Fruit fly (Drosophila melanogaster) whole organism, embryonic: ENCODE data around the gene CG1463.
A peak's percentile ranks its signal among the peaks of the same experiment; 100 is the strongest.

Experiments
- C15 ChIP-seq: fragments of 200-800 bp; sonication (Bioruptor generic); IDR thresholded peaks from 3 replicates; pipeline ENCODE4 v1.3.6; 2022; ENCODE audit warnings: missing biosample characterization, missing genetic modification characterization
- CG10321 ChIP-seq: fragments of 200-800 bp; sonication (Bioruptor generic); IDR thresholded peaks from 2 replicates; pipeline ENCODE4 v1.3.6; 2022; ENCODE audit warnings: missing biosample characterization, missing genetic modification characterization
- CG11085 ChIP-seq: fragments of 200-800 bp; sonication (Bioruptor generic); IDR thresholded peaks from 2 replicates; pipeline ENCODE4 v1.3.6; 2022; ENCODE audit warnings: missing biosample characterization, missing genetic modification characterization
- CG11247 ChIP-seq: fragments of 200-800 bp; sonication (Bioruptor generic); IDR thresholded peaks from 2 replicates; pipeline ENCODE4 v1.3.6; 2022; ENCODE audit warnings: missing biosample characterization, missing genetic modification characterization
- CG12236 ChIP-seq: fragments of 200-800 bp; sonication (Bioruptor generic); optimal IDR thresholded peaks from 2 replicates; lab custom pipeline; 2016; ENCODE audit warnings: missing biosample characterization, missing genetic modification characterization
- CG12391 ChIP-seq: fragments of 200-800 bp; sonication (Bioruptor generic); optimal IDR thresholded peaks from 3 replicates; lab custom pipeline; 2018; ENCODE audit warnings: missing biosample characterization, mild to moderate bottlenecking, missing genetic modification characterization, moderate library complexity
- CG13287 ChIP-seq: fragments of 200-800 bp; sonication (Bioruptor generic); IDR thresholded peaks from 2 replicates; pipeline ENCODE4 v1.3.6; 2022; ENCODE audit warnings: missing biosample characterization, missing genetic modification characterization; ENCODE audit not compliant: partially characterized antibody
- CG13624 ChIP-seq: fragments of 200-800 bp; sonication (Bioruptor generic); optimal IDR thresholded peaks from 2 replicates; lab custom pipeline; 2016; ENCODE audit warnings: missing biosample characterization, missing genetic modification characterization
- CG1647 ChIP-seq: fragments of 200-800 bp; sonication (Bioruptor generic); optimal IDR thresholded peaks from 3 replicates; lab custom pipeline; 2016; ENCODE audit warnings: missing biosample characterization, missing genetic modification characterization
- CG16863 ChIP-seq: fragments of 200-800 bp; sonication (Bioruptor generic); optimal IDR thresholded peaks from 3 replicates; lab custom pipeline; 2016; ENCODE audit warnings: missing biosample characterization, missing genetic modification characterization
- CG18011 ChIP-seq: fragments of 200-800 bp; sonication (Bioruptor generic); optimal IDR thresholded peaks from 2 replicates; lab custom pipeline; 2017; ENCODE audit warnings: missing biosample characterization, missing genetic modification characterization, mild to moderate bottlenecking, moderate library complexity, missing genotype
- CG1832 ChIP-seq: fragments of 200-800 bp; sonication (Bioruptor generic); optimal IDR thresholded peaks from 2 replicates; lab custom pipeline; 2017; ENCODE audit warnings: missing biosample characterization, mild to moderate bottlenecking, missing genetic modification characterization, inconsistent platforms
- CG2116 ChIP-seq: fragments of 200-800 bp; sonication (Bioruptor generic); optimal IDR thresholded peaks from 3 replicates; lab custom pipeline; 2018; ENCODE audit warnings: missing biosample characterization, mild to moderate bottlenecking, missing genetic modification characterization
- CG2120 ChIP-seq: fragments of 200-800 bp; sonication (Bioruptor generic); optimal IDR thresholded peaks from 3 replicates; lab custom pipeline; 2016; ENCODE audit warnings: missing biosample characterization, missing genetic modification characterization
- CG32532 ChIP-seq: fragments of 200-800 bp; sonication (Bioruptor generic); IDR thresholded peaks from 2 replicates; pipeline ENCODE4 v1.3.6; 2022; ENCODE audit warnings: missing biosample characterization, missing genetic modification characterization
- CG32772 ChIP-seq: fragments of 200-800 bp; sonication (Bioruptor generic); IDR thresholded peaks from 2 replicates; pipeline ENCODE4 v1.3.6; 2022; ENCODE audit warnings: missing biosample characterization, missing genetic modification characterization
- CG34224 ChIP-seq: fragments of 200-800 bp; sonication (Bioruptor generic); IDR thresholded peaks from 3 replicates; pipeline ENCODE4 v1.3.6; 2022; ENCODE audit warnings: missing biosample characterization, missing genetic modification characterization; ENCODE audit not compliant: partially characterized antibody
- CG6689 ChIP-seq: fragments of 200-800 bp; sonication (Bioruptor generic); IDR thresholded peaks from 2 replicates; pipeline ENCODE4 v1.3.6; 2022; ENCODE audit warnings: missing biosample characterization, missing genetic modification characterization
- CHES-1-like ChIP-seq: fragments of 200-800 bp; sonication (Bioruptor generic); optimal IDR thresholded peaks from 2 replicates; lab custom pipeline; 2016; ENCODE audit warnings: missing biosample characterization, missing genetic modification characterization
- CTCF ChIP-seq: fragments of 200-800 bp; sonication (Bioruptor generic); optimal IDR thresholded peaks from 2 replicates; lab custom pipeline; 2017; ENCODE audit warnings: missing biosample characterization, mild to moderate bottlenecking, missing genetic modification characterization, moderate library complexity
- D19B ChIP-seq: fragments of 200-800 bp; sonication (Bioruptor generic); optimal IDR thresholded peaks from 2 replicates; lab custom pipeline; 2017; ENCODE audit warnings: missing biosample characterization, mild to moderate bottlenecking, missing genetic modification characterization
- Dip2 ChIP-seq: fragments of 200-800 bp; sonication (Bioruptor generic); IDR thresholded peaks from 2 replicates; pipeline ENCODE4 v1.3.6; 2022; ENCODE audit warnings: missing biosample characterization, missing genetic modification characterization
- E2f1 ChIP-seq: fragments of 200-800 bp; sonication (Bioruptor generic); IDR thresholded peaks from 2 replicates; pipeline ENCODE4 v1.3.6; 2022; ENCODE audit warnings: missing biosample characterization, missing genetic modification characterization
- Hmr ChIP-seq: fragments of 200-800 bp; sonication (Bioruptor generic); optimal IDR thresholded peaks from 3 replicates; lab custom pipeline; 2017; ENCODE audit warnings: mild to moderate bottlenecking, missing biosample characterization, missing genetic modification reagents, missing genetic modification characterization
- Hr39 ChIP-seq: fragments of >200 bp; optimal IDR thresholded peaks from 2 replicates; lab custom pipeline; 2017
- Hr51 ChIP-seq, 2 experiments: fragments of 200-800 bp; sonication (Bioruptor generic); optimal IDR thresholded peaks; 2 replicates in 1 of 2; 3 replicates in 1 of 2; lab custom pipeline; 2016 to 2018; ENCODE audit warnings: missing biosample characterization in 2 of 2, missing genetic modification characterization in 2 of 2, mild to moderate bottlenecking in 1 of 2, moderate library complexity in 1 of 2
- Hsf ChIP-seq: fragments of 200-800 bp; sonication (Bioruptor generic); optimal IDR thresholded peaks from 3 replicates; lab custom pipeline; 2016; ENCODE audit warnings: missing biosample characterization, missing genetic modification characterization
- Max ChIP-seq: fragments of 200-800 bp; sonication (Bioruptor generic); optimal IDR thresholded peaks from 2 replicates; lab custom pipeline; 2016; ENCODE audit warnings: missing biosample characterization, mild to moderate bottlenecking, missing genetic modification characterization
- Med ChIP-seq: fragments of 200-800 bp; sonication (Bioruptor generic); peaks from one replicate; lab custom pipeline; 2016; ENCODE audit warnings: missing biosample characterization, missing genetic modification characterization, mild to moderate bottlenecking, inconsistent platforms, moderate library complexity
- Meics ChIP-seq: fragments of 200-800 bp; sonication (Bioruptor generic); optimal IDR thresholded peaks from 2 replicates; lab custom pipeline; 2017; ENCODE audit warnings: missing biosample characterization, mild to moderate bottlenecking, missing genetic modification characterization
- Mes4 ChIP-seq: fragments of 200-800 bp; sonication (Bioruptor generic); optimal IDR thresholded peaks from 2 replicates; lab custom pipeline; 2016; ENCODE audit warnings: missing biosample characterization, missing genetic modification characterization
- Sin3A ChIP-seq: fragments of >200 bp; optimal IDR thresholded peaks from 2 replicates; lab custom pipeline; 2018
- TFAM ChIP-seq: fragments of 200-800 bp; sonication (Bioruptor generic); optimal IDR thresholded peaks from 2 replicates; lab custom pipeline; 2017; ENCODE audit warnings: missing biosample characterization, missing genetic modification characterization, inconsistent platforms
- amos ChIP-seq: fragments of 200-800 bp; sonication (Bioruptor generic); IDR thresholded peaks from 2 replicates; pipeline ENCODE4 v1.3.6; 2022; ENCODE audit warnings: missing biosample characterization, missing genetic modification characterization; ENCODE audit not compliant: partially characterized antibody
- disco-r ChIP-seq: fragments of 200-800 bp; sonication (Bioruptor generic); optimal IDR thresholded peaks from 2 replicates; lab custom pipeline; 2016; ENCODE audit warnings: missing biosample characterization, missing genetic modification characterization
- en ChIP-seq: fragments of 200-800 bp; sonication (Bioruptor generic); optimal IDR thresholded peaks from 2 replicates; lab custom pipeline; 2016; ENCODE audit warnings: missing biosample characterization, missing genetic modification characterization
- gce ChIP-seq: fragments of 200-800 bp; sonication (Bioruptor generic); IDR thresholded peaks from 3 replicates; pipeline ENCODE4 v1.3.6; 2022; ENCODE audit warnings: missing biosample characterization, missing genetic modification characterization
- grn ChIP-seq: fragments of 200-800 bp; sonication (Bioruptor generic); optimal IDR thresholded peaks from 3 replicates; lab custom pipeline; 2017; ENCODE audit warnings: missing biosample characterization, missing genetic modification characterization
- h ChIP-seq: fragments of >200 bp; optimal IDR thresholded peaks from 2 replicates; lab custom pipeline; 2017
- hkb ChIP-seq, 2 experiments: fragments of 200-800 bp in 1 of 2; fragments of >200 bp in 1 of 2; sonication (Bioruptor generic) in 1 of 2; IDR thresholded peaks in 1 of 2; optimal IDR thresholded peaks in 1 of 2; 2 replicates each; pipeline versions ENCODE4 v1.3.6 to Lab custom; 2017 to 2022; ENCODE audit warnings: missing biosample characterization in 1 of 2, missing genetic modification characterization in 1 of 2
- jumu ChIP-seq: fragments of 200-800 bp; sonication (Bioruptor generic); optimal IDR thresholded peaks from 3 replicates; lab custom pipeline; 2016; ENCODE audit warnings: missing biosample characterization, missing genetic modification characterization
- klu ChIP-seq: fragments of 200-800 bp; sonication (Bioruptor generic); IDR thresholded peaks from 2 replicates; pipeline ENCODE4 v1.3.6; 2022; ENCODE audit warnings: missing biosample characterization, missing genetic modification characterization
- peb ChIP-seq: fragments of 200-800 bp; sonication (Bioruptor generic); IDR thresholded peaks from 2 replicates; pipeline ENCODE4 v1.3.6; 2022; ENCODE audit warnings: missing biosample characterization, missing genetic modification characterization
- phol ChIP-seq: fragments of 200-800 bp; sonication (Bioruptor generic); optimal IDR thresholded peaks from 3 replicates; lab custom pipeline; 2018; ENCODE audit warnings: missing biosample characterization, mild to moderate bottlenecking, missing genetic modification characterization, moderate library complexity
- run ChIP-seq: fragments of 200-800 bp; sonication (Bioruptor generic); optimal IDR thresholded peaks from 3 replicates; lab custom pipeline; 2018; ENCODE audit warnings: missing biosample characterization, mild to moderate bottlenecking, missing genetic modification characterization
- scrt ChIP-seq: fragments of 200-800 bp; sonication (Bioruptor generic); optimal IDR thresholded peaks from 2 replicates; lab custom pipeline; 2018; ENCODE audit warnings: missing biosample characterization, mild to moderate bottlenecking, missing genetic modification characterization, moderate library complexity
- slbo ChIP-seq: fragments of 200-800 bp; sonication (Bioruptor generic); IDR thresholded peaks from 2 replicates; pipeline ENCODE4 v1.3.6; 2022; ENCODE audit warnings: missing biosample characterization, missing genetic modification characterization
- sr ChIP-seq: fragments of 200-800 bp; sonication (Bioruptor generic); IDR thresholded peaks from 3 replicates; pipeline ENCODE4 v1.3.6; 2022; ENCODE audit warnings: missing biosample characterization, missing genetic modification characterization
- sug ChIP-seq: fragments of 200-800 bp; optimal IDR thresholded peaks from 2 replicates; lab custom pipeline; 2019; ENCODE audit warnings: missing biosample characterization, mild to moderate bottlenecking, missing genetic modification characterization, moderate library complexity
- tap ChIP-seq: fragments of 200-800 bp; optimal IDR thresholded peaks from 3 replicates; lab custom pipeline; 2019; ENCODE audit warnings: missing biosample characterization, mild to moderate bottlenecking, missing genetic modification characterization, moderate library complexity

Gene CG1463

DNA sequence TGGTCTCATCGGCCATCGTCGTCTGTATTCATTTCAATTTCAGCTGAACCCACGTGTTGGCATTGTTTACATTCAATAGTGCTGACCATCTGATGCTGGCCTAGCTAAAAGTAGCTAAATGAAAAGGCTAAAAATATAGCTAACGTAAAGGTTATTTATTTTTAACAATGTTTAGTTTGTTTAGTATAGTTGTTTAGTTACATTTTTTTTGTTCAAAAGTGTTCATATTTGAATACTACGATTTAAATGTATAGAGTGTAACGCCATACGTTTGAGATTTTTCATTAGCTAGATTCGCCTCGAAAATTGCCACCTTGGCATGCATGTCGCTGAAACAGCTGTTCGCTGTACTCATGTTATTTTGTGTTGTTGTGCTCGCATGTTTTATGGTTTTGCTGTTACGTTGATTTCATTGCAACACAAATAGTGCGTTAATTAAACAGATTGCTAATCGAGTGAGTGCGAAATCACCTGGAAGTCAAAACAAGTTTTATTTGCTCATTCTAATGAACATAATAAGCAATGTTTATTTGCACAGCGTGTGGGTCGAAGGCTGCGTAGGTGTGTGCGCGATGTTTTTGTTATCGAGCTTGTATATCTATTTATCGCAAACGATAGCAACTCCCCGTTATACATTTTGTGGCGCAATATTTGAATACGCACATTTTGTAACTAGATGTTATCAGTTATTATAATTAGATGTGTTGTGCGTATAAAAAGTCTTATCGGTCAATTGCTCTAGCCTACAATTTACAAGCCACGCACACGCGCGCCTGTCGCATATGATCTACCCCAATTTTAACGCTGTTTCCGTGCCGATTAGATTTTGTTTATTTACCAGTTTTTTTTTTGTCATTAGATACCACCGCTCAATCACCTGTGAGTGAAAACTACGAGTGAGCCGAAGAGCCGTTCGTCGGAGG, at the start of gene CG1463, which contains the start of gene Fpgs1 (continued):
- peak; percentile 43 for TF ChIP-seq phol (tag; lab: Kevin White, UChicago)
- TF ChIP-seq CG11247 = no peak
- peak; percentile 81 for TF ChIP-seq Med
- TF ChIP-seq CG1832 (GFP tag; lab: Kevin White, UChicago) = no peak
- 0 out of 2 replicates have a peak, but pooled peaks have one; percentile 22 for TF ChIP-seq CG11085 (GFP tag; lab: Robert Waterston, UW)
- no peak for TF ChIP-seq Meics (GFP tag; lab: Kevin White, UChicago)
- no peak for TF ChIP-seq E2f1 (GFP tag; lab: Robert Waterston, UW)
- TF ChIP-seq CG2116 (GFP tag; lab: Kevin White, UChicago) = peak; percentile 60
- no peak for TF ChIP-seq run (tag; lab: Kevin White, UChicago)
- no peak for TF ChIP-seq CG1647 (GFP tag; lab: Kevin White, UChicago)
- TF ChIP-seq Max (GFP tag; lab: Kevin White, UChicago) = peak; percentile 70
- TF ChIP-seq CG6689 (GFP tag; lab: Robert Waterston, UW) = peak; percentile 72
- TF ChIP-seq gce (GFP tag; lab: Robert Waterston, UW) = peak; percentile 30; the same call in 1 of the 3 replicates
- TF ChIP-seq amos = peak; percentile 63; the same call in 1 of the 2 replicates
- peak; percentile 83 for TF ChIP-seq grn (GFP tag; lab: Kevin White, UChicago)
- peak; percentile 57 for TF ChIP-seq CG12391
- peak; percentile 54; the same call in 2 of the 3 replicates for TF ChIP-seq CG34224 (GFP tag; lab: Robert Waterston, UW)
- TF ChIP-seq scrt (GFP tag; lab: Kevin White, UChicago) = peak; percentile 6
- TF ChIP-seq tap (tag; lab: Kevin White, UChicago) = no peak
- no peak for TF ChIP-seq CG12236 (GFP tag; lab: Kevin White, UChicago)
- no peak for TF ChIP-seq hkb (optimal IDR thresholded peaks at IDR 0.05; lab: Kevin White, UChicago)
- TF ChIP-seq hkb (GFP tag; IDR thresholded peaks at IDR 0.05; lab: Robert Waterston, UW) = no peak
- no peak for TF ChIP-seq Mes4 (GFP tag; lab: Kevin White, UChicago)
- no peak for TF ChIP-seq klu (GFP tag; lab: Robert Waterston, UW)
- peak; percentile 63; the same call in 1 of the 2 replicates for TF ChIP-seq CG13287
- no peak for TF ChIP-seq sr
- TF ChIP-seq h = no peak
- TF ChIP-seq Hsf = peak; percentile 3
- peak; percentile 30 for TF ChIP-seq sug (tag; lab: Kevin White, UChicago)
- TF ChIP-seq CG13624 (GFP tag; lab: Kevin White, UChicago) = peak; percentile 17
- peak; percentile 62 for TF ChIP-seq CG2120 (GFP tag; lab: Kevin White, UChicago)
- no peak for TF ChIP-seq disco-r (GFP tag; lab: Kevin White, UChicago)
- peak; percentile 77 for TF ChIP-seq CHES-1-like (GFP tag; lab: Kevin White, UChicago)
- TF ChIP-seq CTCF = no peak
- no peak for TF ChIP-seq Hr51 (GFP tag; optimal IDR thresholded peaks at IDR 0.05; lab: Kevin White, UChicago)
- no peak for TF ChIP-seq TFAM (GFP tag; lab: Kevin White, UChicago)
- TF ChIP-seq jumu (GFP tag; lab: Kevin White, UChicago) = peak; percentile 12
- TF ChIP-seq CG18011 (GFP tag; lab: Kevin White, UChicago) = no peak
- TF ChIP-seq C15 (GFP tag; lab: Robert Waterston, UW) = no peak
- no peak for TF ChIP-seq peb (GFP tag; lab: Robert Waterston, UW)
- TF ChIP-seq CG10321 = no peak
- TF ChIP-seq slbo (GFP tag; lab: Robert Waterston, UW) = peak; percentile 31; the same call in 1 of the 2 replicates
- no peak for TF ChIP-seq D19B (GFP tag; lab: Kevin White, UChicago)
- TF ChIP-seq CG16863 (GFP tag; lab: Kevin White, UChicago) = no peak
- TF ChIP-seq Sin3A (lab: Kevin White, UChicago) = peak; percentile 40
- 0 out of 2 replicates have a peak, but pooled peaks have one; percentile 31 for TF ChIP-seq CG32532 (GFP tag; lab: Robert Waterston, UW)
- TF ChIP-seq Hr39 (lab: Kevin White, UChicago) = no peak
- no peak for TF ChIP-seq CG32772
- no peak for TF ChIP-seq en
- no peak for TF ChIP-seq Hmr
- TF ChIP-seq Dip2 (GFP tag; lab: Robert Waterston, UW) = no peak
